Worm (Caenorhabditis elegans) whole organism, midembryonic: Measurements from ENCODE around the gene fbxc-19.

Experiments
- T22C8.4 ChIP-seq: fragments of 200-800 bp; sonication (Bioruptor generic); IDR thresholded peaks from 2 replicates; pipeline ENCODE4 v1.3.6; 2022; ENCODE audit warnings: missing genetic modification characterization, missing compliant biosample characterization
- cog-1 ChIP-seq: sonication (generic microtip); optimal IDR thresholded peaks from 2 replicates; lab custom pipeline; 2016; ENCODE audit warnings: missing genetic modification characterization, missing compliant biosample characterization
- flt-1 ChIP-seq: fragments of 200-800 bp; sonication (Bioruptor generic); IDR thresholded peaks from 2 replicates; pipeline ENCODE4 v1.3.6; 2022; ENCODE audit warnings: missing genetic modification characterization, missing compliant biosample characterization
- klf-2 ChIP-seq: fragments of 200-800 bp; sonication (Bioruptor generic); conservative IDR thresholded peaks from 2 replicates; pipeline ENCODE4 v1.3.6; 2022; ENCODE audit warnings: missing genetic modification reagents, missing genetic modification characterization, missing compliant biosample characterization
- med-1 ChIP-seq: sonication (generic microtip); optimal IDR thresholded peaks from 2 replicates; lab custom pipeline; 2017; ENCODE audit warnings: missing genetic modification characterization, mild to moderate bottlenecking, missing compliant biosample characterization, antibody characterized with exemption, missing genetic modification reagents; ENCODE audit not compliant: insufficient read depth
- ref-1 ChIP-seq: fragments of 200-800 bp; sonication (Bioruptor generic); conservative IDR thresholded peaks from 2 replicates; pipeline ENCODE4 v1.3.6; 2022; ENCODE audit warnings: missing genetic modification reagents, missing genetic modification characterization, missing compliant biosample characterization
- tab-1 ChIP-seq: fragments of 200-800 bp; sonication (Bioruptor generic); IDR thresholded peaks from 2 replicates; pipeline ENCODE4 v1.3.6; 2022; ENCODE audit warnings: missing genetic modification characterization, missing compliant biosample characterization
- ztf-23 ChIP-seq: fragments of 200-800 bp; sonication (Bioruptor generic); IDR thresholded peaks from 2 replicates; pipeline ENCODE4 v1.3.6; 2022; ENCODE audit warnings: missing genetic modification reagents, missing genetic modification characterization, missing compliant biosample characterization
- ztf-29 ChIP-seq: fragments of 200-800 bp; sonication (Bioruptor generic); IDR thresholded peaks from 2 replicates; pipeline ENCODE4 v1.3.6; 2022; ENCODE audit warnings: missing genetic modification reagents, missing genetic modification characterization, missing compliant biosample characterization

DNA sequence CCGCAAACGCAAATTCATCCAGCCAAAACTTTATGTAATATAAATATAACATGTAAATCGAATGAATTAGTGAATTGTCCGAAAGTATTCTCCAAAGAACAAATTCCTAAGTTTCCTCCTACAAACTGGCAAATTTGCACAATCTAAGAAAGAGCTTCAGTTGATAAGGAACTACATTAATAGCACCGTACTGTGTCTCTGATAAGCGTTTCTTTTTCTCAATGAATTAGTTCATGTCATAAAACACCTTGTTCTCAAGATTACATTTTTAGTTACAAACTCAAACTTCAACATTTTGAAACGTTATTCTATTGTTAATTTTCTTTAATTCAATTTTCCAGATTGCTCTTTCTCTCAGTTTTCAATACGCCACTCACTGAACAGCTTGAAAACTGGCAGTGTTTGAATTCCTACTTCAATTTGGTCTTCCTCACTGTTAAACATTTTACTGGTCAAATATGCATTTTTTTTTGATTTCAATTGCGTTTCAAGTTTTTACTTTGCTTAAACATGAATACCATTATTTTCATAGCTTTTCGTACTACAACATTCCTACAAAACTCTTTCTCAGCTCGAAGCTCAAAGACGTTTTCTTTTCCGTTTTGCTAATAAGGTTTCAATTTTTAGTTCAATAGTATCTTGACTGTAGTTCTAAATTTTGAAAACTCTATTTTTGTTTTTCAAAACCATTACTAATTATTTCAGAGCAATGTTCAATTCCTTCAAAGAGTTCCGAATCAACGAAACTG is 45.6 kb downstream of the fbxc-19 start, which contains the start of gene math-15:
- TF ChIP-seq cog-1 (tag; lab: Kevin White, UChicago): no peak
- TF ChIP-seq klf-2 (GFP tag; lab: Robert Waterston, UW): no peak
- no peak for TF ChIP-seq ztf-29 (GFP tag; lab: Robert Waterston, UW)
- TF ChIP-seq med-1 (GFP tag; lab: Kevin White, UChicago): no peak
- no peak for TF ChIP-seq T22C8.4 (GFP tag; lab: Robert Waterston, UW)
- no peak for TF ChIP-seq tab-1
- no peak for TF ChIP-seq ref-1 (GFP tag; lab: Robert Waterston, UW)
- TF ChIP-seq flt-1 (GFP tag; lab: Robert Waterston, UW): no peak
- TF ChIP-seq ztf-23 (GFP tag; lab: Robert Waterston, UW): no peak
